Fruit fly (Drosophila melanogaster) whole organism, prepupa: ENCODE data around the gene Cpr76Bd.

Source experiments
- CG8632 ChIP-seq: fragments of 200-800 bp; sonication (Bioruptor generic); optimal IDR thresholded peaks from 3 replicates; lab custom pipeline; 2016; ENCODE audit warnings: missing biosample characterization, missing genetic modification characterization
- acj6 ChIP-seq: fragments of 200-800 bp; sonication (Bioruptor generic); optimal IDR thresholded peaks from 3 replicates; lab custom pipeline; 2016; ENCODE audit warnings: missing biosample characterization, missing genetic modification characterization
- svp ChIP-seq: fragments of 200-800 bp; sonication (Bioruptor generic); peaks from one replicate; lab custom pipeline; 2016; ENCODE audit warnings: missing biosample characterization, missing genetic modification characterization
- vri ChIP-seq: fragments of 200-800 bp; sonication (Bioruptor generic); optimal IDR thresholded peaks from 3 replicates; lab custom pipeline; 2016; ENCODE audit warnings: missing biosample characterization, mild to moderate bottlenecking, missing genetic modification characterization

dm6 chr3L:19566127-19566526 lies 33.6 kb downstream of the Cpr76Bd start:
- TF ChIP-seq CG8632 (GFP tag; lab: Kevin White, UChicago) (no peak), acj6 (GFP tag; lab: Kevin White, UChicago) (no peak), vri (GFP tag; lab: Kevin White, UChicago) (no peak), svp (no peak)
